Worm (Caenorhabditis elegans) whole organism, midembryonic: Measurements from ENCODE around the gene C28H8.8.
A peak's percentile ranks its signal among the peaks of the same experiment; 100 is the strongest.

ENCODE experiments used
- T22C8.4 ChIP-seq: fragments of 200-800 bp; sonication (Bioruptor generic); IDR thresholded peaks from 2 replicates; pipeline ENCODE4 v1.3.6; 2022; ENCODE audit warnings: missing genetic modification characterization, missing compliant biosample characterization
- cog-1 ChIP-seq: sonication (generic microtip); optimal IDR thresholded peaks from 2 replicates; lab custom pipeline; 2016; ENCODE audit warnings: missing genetic modification characterization, missing compliant biosample characterization
- flt-1 ChIP-seq: fragments of 200-800 bp; sonication (Bioruptor generic); IDR thresholded peaks from 2 replicates; pipeline ENCODE4 v1.3.6; 2022; ENCODE audit warnings: missing genetic modification characterization, missing compliant biosample characterization
- klf-2 ChIP-seq: fragments of 200-800 bp; sonication (Bioruptor generic); conservative IDR thresholded peaks from 2 replicates; pipeline ENCODE4 v1.3.6; 2022; ENCODE audit warnings: missing genetic modification reagents, missing genetic modification characterization, missing compliant biosample characterization
- med-1 ChIP-seq: sonication (generic microtip); optimal IDR thresholded peaks from 2 replicates; lab custom pipeline; 2017; ENCODE audit warnings: missing genetic modification characterization, mild to moderate bottlenecking, missing compliant biosample characterization, antibody characterized with exemption, missing genetic modification reagents; ENCODE audit not compliant: insufficient read depth
- ref-1 ChIP-seq: fragments of 200-800 bp; sonication (Bioruptor generic); conservative IDR thresholded peaks from 2 replicates; pipeline ENCODE4 v1.3.6; 2022; ENCODE audit warnings: missing genetic modification reagents, missing genetic modification characterization, missing compliant biosample characterization
- tab-1 ChIP-seq: fragments of 200-800 bp; sonication (Bioruptor generic); IDR thresholded peaks from 2 replicates; pipeline ENCODE4 v1.3.6; 2022; ENCODE audit warnings: missing genetic modification characterization, missing compliant biosample characterization
- ztf-23 ChIP-seq: fragments of 200-800 bp; sonication (Bioruptor generic); IDR thresholded peaks from 2 replicates; pipeline ENCODE4 v1.3.6; 2022; ENCODE audit warnings: missing genetic modification reagents, missing genetic modification characterization, missing compliant biosample characterization
- ztf-29 ChIP-seq: fragments of 200-800 bp; sonication (Bioruptor generic); IDR thresholded peaks from 2 replicates; pipeline ENCODE4 v1.3.6; 2022; ENCODE audit warnings: missing genetic modification reagents, missing genetic modification characterization, missing compliant biosample characterization

Gene C28H8.8

DNA sequence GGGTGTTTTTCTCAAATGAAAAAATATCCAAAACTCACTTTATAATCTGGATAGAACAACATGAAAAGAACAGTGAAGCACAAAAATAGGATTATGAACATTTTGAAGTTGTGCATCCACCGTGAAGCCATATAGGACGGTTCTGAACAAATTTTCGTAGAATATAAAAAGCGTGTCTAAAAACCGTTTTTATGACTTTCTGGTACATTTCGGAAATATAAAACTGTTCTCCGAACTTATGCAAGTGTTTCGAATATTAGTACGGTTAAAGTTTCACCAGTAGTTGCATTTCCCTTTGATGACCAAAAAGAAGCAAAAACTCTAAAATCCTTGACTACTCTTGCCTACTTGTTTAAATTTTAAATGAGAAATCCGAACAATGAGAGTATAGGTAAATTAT, at the start of gene C28H8.8:
TSS of gene C28H8.8 (minus strand) at position 101 of the 400 bp plus-strand sequence.
- TF ChIP-seq ztf-29 (GFP tag; lab: Robert Waterston, UW) (no peak), cog-1 (no peak), klf-2 (GFP tag; lab: Robert Waterston, UW) (no peak), ztf-23 (no peak), tab-1 (GFP tag; lab: Robert Waterston, UW) (no peak)

- TF ChIP-seq ztf-23 (peak; percentile 11; the same call in 1 of the 2 replicates), tab-1 (GFP tag; lab: Robert Waterston, UW) (no peak)
Observed at ce11 chrIII:5938013-5938412, 49.4 kb upstream of the C28H8.8 start.

DNA sequence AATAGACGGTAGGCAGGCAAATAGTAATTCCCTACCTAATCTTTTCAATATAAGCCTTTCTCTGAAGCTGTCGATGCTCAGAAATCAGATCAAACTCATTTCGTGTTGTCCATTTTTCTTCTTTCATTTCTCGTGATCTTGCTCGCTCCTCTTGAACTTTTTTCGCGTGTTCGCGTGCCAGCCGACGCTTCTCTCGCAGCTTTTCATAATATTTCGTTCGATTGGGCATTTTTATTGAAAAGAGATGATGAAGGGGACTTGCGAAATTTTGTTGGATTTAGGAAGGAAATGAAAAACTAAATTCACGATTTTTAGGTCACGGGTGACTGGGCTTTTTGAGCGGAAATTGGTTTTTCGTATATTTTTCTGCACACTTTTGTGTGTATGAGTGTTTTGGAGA, 48.4 kb upstream of the C28H8.8 start, which contains the start of gene EGAP1.1:
TSS of gene EGAP1.1 (minus strand) at position 229 of the 400 bp plus-strand sequence.
- TF ChIP-seq med-1 (no peak), ref-1 (no peak), cog-1 (no peak), tab-1 (GFP tag; lab: Robert Waterston, UW) (no peak)

DNA sequence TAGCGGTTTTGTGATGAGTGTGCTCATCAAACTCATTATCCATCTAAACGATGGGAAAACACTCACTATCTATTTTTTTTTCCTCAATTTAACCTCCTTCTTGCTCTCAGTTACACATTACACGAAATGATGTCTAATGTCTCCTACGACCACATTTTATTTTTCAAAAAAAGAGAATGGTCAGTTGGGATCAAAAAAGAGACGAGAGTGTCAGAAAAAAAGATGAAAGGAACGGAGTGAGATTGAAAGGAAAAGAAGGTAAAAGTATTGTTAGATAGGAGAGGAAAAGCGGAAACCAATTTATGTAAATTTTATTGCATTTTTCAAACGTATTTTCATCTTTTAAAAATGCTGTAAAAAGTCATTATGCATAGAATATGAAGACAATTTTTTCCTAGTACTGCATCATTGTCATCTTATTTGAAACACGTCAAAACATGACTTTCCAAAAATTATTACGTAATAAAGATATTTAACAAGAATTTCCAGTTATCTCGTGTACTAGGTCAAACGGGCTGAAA, 45.6 kb upstream of the C28H8.8 start:
- TF ChIP-seq klf-2 (GFP tag; lab: Robert Waterston, UW) (no peak), flt-1 (GFP tag; lab: Robert Waterston, UW) (no peak), cog-1 (no peak), ref-1 (no peak), T22C8.4 (GFP tag; lab: Robert Waterston, UW) (no peak)

ce11 chrIII:5932853-5933252, 44.3 kb upstream of the C28H8.8 start, which contains the start of gene zmp-1:
zmp-1 (minus strand) TSS chrIII:5932953.
- TF ChIP-seq ztf-23: no peak
- no peak for TF ChIP-seq T22C8.4 (GFP tag; lab: Robert Waterston, UW)
- TF ChIP-seq klf-2 (GFP tag; lab: Robert Waterston, UW): no peak
- no peak for TF ChIP-seq tab-1 (GFP tag; lab: Robert Waterston, UW)
- no peak for TF ChIP-seq flt-1 (GFP tag; lab: Robert Waterston, UW)
- no peak for TF ChIP-seq cog-1
- no peak for TF ChIP-seq ztf-29 (GFP tag; lab: Robert Waterston, UW)
- no peak for TF ChIP-seq med-1
- TF ChIP-seq ref-1: no peak

DNA sequence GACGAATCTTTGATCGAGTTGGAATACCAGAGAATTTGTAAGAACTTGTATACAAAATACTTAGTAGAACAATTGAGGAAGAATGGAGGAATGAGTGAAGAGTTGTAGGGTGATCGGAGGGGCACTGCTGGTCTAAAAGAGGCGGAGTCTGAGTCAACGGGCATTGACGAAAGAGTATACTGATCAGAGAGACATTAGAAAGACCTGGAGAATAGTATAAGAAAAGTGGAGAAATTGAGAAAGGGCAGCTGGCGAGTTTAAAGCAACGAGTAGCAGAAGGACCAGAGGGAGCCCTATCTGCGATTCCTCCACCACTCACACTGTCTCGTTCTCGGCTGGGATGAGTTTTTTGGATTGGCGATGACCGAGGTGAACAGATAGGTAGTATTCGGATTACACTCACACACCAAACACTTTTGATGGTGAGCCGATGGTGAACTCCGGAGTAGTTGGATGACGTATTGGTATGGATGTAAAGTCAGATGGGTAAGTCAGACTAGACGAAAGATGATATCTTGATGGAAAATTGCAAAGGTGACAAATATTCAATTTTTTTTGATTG, 42.9 kb upstream of the C28H8.8 start, which contains the start of gene EGAP1.5:
TSS of gene EGAP1.5 (plus strand) at position 289 of the 562 bp plus-strand sequence.
- TF ChIP-seq flt-1 (GFP tag; lab: Robert Waterston, UW) (no peak), ztf-29 (GFP tag; lab: Robert Waterston, UW) (no peak), ref-1 (no peak), med-1 (no peak), tab-1 (GFP tag; lab: Robert Waterston, UW) (0 out of 2 replicates have a peak, but pooled peaks have one; percentile 23), klf-2 (GFP tag; lab: Robert Waterston, UW) (no peak), ztf-23 (no peak)

ce11 chrIII:5930659-5931058, 42.1 kb upstream of the C28H8.8 start:
- TF ChIP-seq med-1: no peak
- no peak for TF ChIP-seq T22C8.4 (GFP tag; lab: Robert Waterston, UW)
- TF ChIP-seq ztf-29 (GFP tag; lab: Robert Waterston, UW): no peak
- no peak for TF ChIP-seq ref-1
- TF ChIP-seq tab-1 (GFP tag; lab: Robert Waterston, UW): no peak
- TF ChIP-seq ztf-23: no peak
- TF ChIP-seq cog-1: no peak
- no peak for TF ChIP-seq klf-2 (GFP tag; lab: Robert Waterston, UW)
- TF ChIP-seq flt-1 (GFP tag; lab: Robert Waterston, UW): no peak

DNA sequence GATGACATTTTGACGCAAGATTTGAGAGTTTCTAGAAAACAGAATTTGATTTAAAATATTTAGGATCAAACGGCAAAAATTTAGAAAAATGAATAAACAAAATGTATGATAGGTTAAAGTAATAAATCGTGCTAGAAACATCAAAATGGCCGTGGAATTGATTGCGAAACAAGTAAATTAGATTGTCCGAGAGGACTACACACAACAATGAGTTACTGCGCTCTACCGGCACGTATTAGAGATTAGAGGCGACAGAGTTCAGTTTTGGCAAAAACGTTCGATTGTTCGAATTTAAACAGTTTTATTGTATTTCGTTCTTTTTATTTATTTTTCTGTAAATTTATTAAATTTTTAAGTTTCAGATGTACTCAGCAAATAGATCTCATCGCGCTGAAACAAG, 37.1 kb upstream of the C28H8.8 start, which contains the start of the genes dnc-2 and bcl-7:
TSS of gene dnc-2 (minus strand) at position 33 of the 400 bp plus-strand sequence.
TSS of gene bcl-7 (plus strand) at position 363 of the 400 bp plus-strand sequence.
- TF ChIP-seq klf-2 (GFP tag; lab: Robert Waterston, UW): no peak
- no peak for TF ChIP-seq cog-1
- TF ChIP-seq flt-1 (GFP tag; lab: Robert Waterston, UW): no peak
- TF ChIP-seq tab-1 (GFP tag; lab: Robert Waterston, UW): no peak
- TF ChIP-seq med-1: no peak
- no peak for TF ChIP-seq ztf-23
- no peak for TF ChIP-seq ref-1
- TF ChIP-seq T22C8.4 (GFP tag; lab: Robert Waterston, UW): no peak
- TF ChIP-seq ztf-29 (GFP tag; lab: Robert Waterston, UW): no peak

- TF ChIP-seq cog-1: no peak
- no peak for TF ChIP-seq T22C8.4 (GFP tag; lab: Robert Waterston, UW)
- TF ChIP-seq ztf-29 (GFP tag; lab: Robert Waterston, UW): no peak
Observed at ce11 chrIII:5922236-5922635, 33.7 kb upstream of the C28H8.8 start.

DNA sequence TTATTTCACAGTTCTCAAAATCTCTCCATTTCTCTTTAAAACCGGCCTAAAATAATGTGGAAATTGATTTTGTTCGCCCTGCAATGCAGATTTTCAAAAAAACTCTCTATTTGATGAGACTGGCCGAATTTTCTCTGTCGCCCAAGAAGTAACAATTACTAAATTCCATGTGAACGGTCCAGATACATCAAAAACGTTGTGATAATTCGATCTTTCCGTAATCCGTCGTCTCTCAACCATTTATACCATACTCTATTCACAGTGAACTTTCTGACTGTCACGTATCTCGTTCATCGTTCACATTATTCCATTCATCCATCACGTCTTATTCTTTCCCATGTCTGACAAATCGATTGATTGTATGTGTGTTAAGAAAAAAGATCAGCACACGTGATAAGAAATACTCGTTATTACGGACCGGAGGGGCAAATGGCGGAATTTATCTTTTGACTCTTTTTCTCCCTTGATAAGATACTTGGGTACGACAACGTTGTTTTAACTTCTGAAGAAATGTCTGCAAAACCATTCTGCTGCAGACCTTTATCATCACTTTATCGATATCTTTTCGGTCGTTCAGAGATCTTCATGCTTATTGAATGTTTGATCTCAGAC, 32.6 kb upstream of the C28H8.8 start:
- TF ChIP-seq tab-1 (GFP tag; lab: Robert Waterston, UW) (no peak), ztf-29 (GFP tag; lab: Robert Waterston, UW) (no peak), ref-1 (no peak), med-1 (no peak), ztf-23 (no peak), cog-1 (no peak), T22C8.4 (GFP tag; lab: Robert Waterston, UW) (no peak), flt-1 (GFP tag; lab: Robert Waterston, UW) (no peak), klf-2 (GFP tag; lab: Robert Waterston, UW) (no peak)
